Worm (Caenorhabditis elegans): ENCODE results near the gene F10B5.3.

ce11 chrII:8174148-8174547 lies 24.3 kb upstream of the F10B5.3 start:
- no peak for TF ChIP-seq snpc-4 (GFP tag; optimal IDR thresholded peaks at IDR 0.05)
- TF ChIP-seq snpc-4 (tag; optimal IDR thresholded peaks at IDR 0.05), result no peak
- TF ChIP-seq D2030.7 (GFP tag; IDR thresholded peaks at IDR 0.05), result no peak
- TF ChIP-seq nhr-27 (tag; optimal IDR thresholded peaks at IDR 0.05), result no peak

Measured in whole organism, young adult.